Worm (Caenorhabditis elegans) whole organism, early embryonic: ENCODE data around the gene C02E7.6.

Experiments
- B0310.2 ChIP-seq: sonication (generic microtip); optimal IDR thresholded peaks from 2 replicates; lab custom pipeline; 2016; ENCODE audit warnings: mild to moderate bottlenecking, missing genetic modification characterization, missing compliant biosample characterization
- F13C5.2 ChIP-seq: sonication (generic microtip); optimal IDR thresholded peaks from 2 replicates; lab custom pipeline; 2017; ENCODE audit warnings: mild to moderate bottlenecking, missing genetic modification characterization, inconsistent platforms, missing compliant biosample characterization
- aly-1 ChIP-seq: sonication (generic microtip); optimal IDR thresholded peaks from 2 replicates; lab custom pipeline; 2016; ENCODE audit warnings: missing genetic modification characterization, missing compliant biosample characterization
- ama-1 ChIP-seq: fragments of 150-350 bp; optimal IDR thresholded peaks from 2 replicates; lab custom pipeline; 2014
- ceh-13 ChIP-seq: fragments of 200-800 bp; sonication (Bioruptor generic); optimal IDR thresholded peaks from 2 replicates; lab custom pipeline; 2018; ENCODE audit warnings: mild to moderate bottlenecking, missing genetic modification characterization, missing compliant biosample characterization
- ceh-36 ChIP-seq: sonication (generic microtip); optimal IDR thresholded peaks from 2 replicates; lab custom pipeline; 2016; ENCODE audit warnings: missing genetic modification characterization, inconsistent platforms, missing compliant biosample characterization
- ets-7 ChIP-seq: sonication (generic microtip); optimal IDR thresholded peaks from 2 replicates; lab custom pipeline; 2016; ENCODE audit warnings: missing genotype, missing genetic modification characterization, missing compliant biosample characterization
- flt-1 ChIP-seq: fragments of 200-800 bp; sonication (Bioruptor generic); IDR thresholded peaks from 2 replicates; pipeline ENCODE4 v1.3.6; 2022; ENCODE audit warnings: missing genetic modification characterization, missing compliant biosample characterization
- hmbx-1 ChIP-seq: sonication (generic microtip); optimal IDR thresholded peaks from 2 replicates; lab custom pipeline; 2016; ENCODE audit warnings: mild to moderate bottlenecking, missing genetic modification characterization, missing compliant biosample characterization
- hmg-4 ChIP-seq: fragments of 200-800 bp; sonication (Bioruptor generic); optimal IDR thresholded peaks from 2 replicates; lab custom pipeline; 2018; ENCODE audit warnings: mild to moderate bottlenecking, missing genetic modification characterization, missing compliant biosample characterization
- hnd-1 ChIP-seq: sonication (generic microtip); optimal IDR thresholded peaks from 2 replicates; lab custom pipeline; 2016; ENCODE audit warnings: missing genetic modification characterization, missing compliant biosample characterization
- pes-1 ChIP-seq: fragments of 200-800 bp; sonication (Bioruptor generic); IDR thresholded peaks from 2 replicates; pipeline ENCODE4 v1.3.6; 2022; ENCODE audit warnings: missing genetic modification reagents, missing genetic modification characterization, missing compliant biosample characterization
- scrt-1 ChIP-seq: fragments of 200-800 bp; sonication (Bioruptor generic); IDR thresholded peaks from 2 replicates; pipeline ENCODE4 v1.3.6; 2022; ENCODE audit warnings: missing genetic modification characterization, missing compliant biosample characterization
- sea-1 ChIP-seq: fragments of 200-800 bp; sonication (Bioruptor generic); conservative IDR thresholded peaks from 2 replicates; pipeline ENCODE4 v1.3.6; 2022; ENCODE audit warnings: missing genetic modification characterization, missing compliant biosample characterization
- tbx-11 ChIP-seq: fragments of 200-800 bp; sonication (Bioruptor generic); IDR thresholded peaks from 2 replicates; pipeline ENCODE4 v1.3.6; 2022; ENCODE audit warnings: missing genetic modification characterization, missing compliant biosample characterization
- tbx-37 ChIP-seq: fragments of 200-800 bp; sonication (Bioruptor generic); conservative IDR thresholded peaks from 2 replicates; pipeline ENCODE4 v1.3.6; 2022; ENCODE audit warnings: missing genetic modification reagents, missing genetic modification characterization, missing compliant biosample characterization
- tra-4 ChIP-seq: sonication (generic microtip); optimal IDR thresholded peaks from 2 replicates; lab custom pipeline; 2017; ENCODE audit warnings: missing genetic modification characterization, missing compliant biosample characterization

C02E7.6 gene

DNA sequence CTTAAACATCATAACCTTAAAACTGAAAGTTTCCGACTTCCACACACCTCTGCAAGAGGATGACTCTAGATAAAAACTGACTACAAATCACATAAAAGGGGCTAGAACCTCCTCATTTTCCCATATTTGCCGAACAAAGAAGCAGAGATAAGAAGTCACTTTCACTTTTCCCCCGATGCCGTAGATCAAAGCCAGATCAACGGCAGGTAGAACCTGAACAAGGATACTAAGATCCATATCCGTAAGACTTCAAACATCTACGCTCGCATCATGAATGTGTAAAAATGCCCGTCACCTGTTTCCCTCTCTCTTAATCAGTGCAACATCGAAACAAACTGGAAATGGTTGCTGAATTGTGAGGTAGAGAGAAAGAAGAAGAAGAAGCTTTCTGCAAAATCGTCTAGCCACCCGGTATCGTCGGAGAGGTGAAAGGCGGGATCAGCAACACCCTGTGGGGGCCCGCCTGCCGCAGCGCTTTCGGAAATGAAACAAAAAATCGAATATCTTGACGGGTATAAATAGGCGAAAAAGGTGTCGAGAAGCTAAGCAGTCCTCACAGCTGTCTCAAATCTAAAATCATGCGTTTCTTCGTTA lies at the start of gene C02E7.6:
Gene C02E7.6, plus strand, starts transcription at position 544 of the 594 bp plus-strand sequence.
- TF ChIP-seq ceh-36 (no peak), B0310.2 (tag; lab: Kevin White, UChicago) (no peak), F13C5.2 (no peak), hmbx-1 (tag; lab: Kevin White, UChicago) (no peak)

DNA sequence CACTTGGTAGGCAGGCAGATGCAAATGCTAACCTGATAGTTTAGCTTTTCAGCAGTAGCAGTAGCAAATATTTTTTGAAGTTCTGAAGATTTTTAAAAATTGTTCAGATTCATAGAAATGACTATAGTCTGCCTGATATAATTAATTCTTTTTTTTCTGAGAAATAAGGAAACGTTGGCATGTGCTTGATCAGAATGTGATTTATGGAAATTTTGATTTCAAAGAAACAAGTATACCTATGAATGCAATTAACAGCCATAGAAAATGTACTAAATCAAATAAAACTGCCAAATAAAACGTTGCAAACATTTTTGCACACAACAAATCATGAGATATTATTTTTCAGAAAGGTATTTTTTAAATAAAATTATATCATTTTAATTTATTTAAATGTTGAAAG lies 48.4 kb upstream of the C02E7.6 start:
- TF ChIP-seq aly-1 (tag; lab: Kevin White, UChicago) (no peak), B0310.2 (tag; lab: Kevin White, UChicago) (no peak), pes-1 (GFP tag; lab: Robert Waterston, UW) (no peak), ceh-36 (no peak), F13C5.2 (no peak), ets-7 (no peak), ama-1 (lab: Kevin White, UChicago) (no peak), sea-1 (GFP tag; lab: Robert Waterston, UW) (no peak), ceh-13 (no peak), tbx-37 (GFP tag; lab: Robert Waterston, UW) (no peak)

DNA sequence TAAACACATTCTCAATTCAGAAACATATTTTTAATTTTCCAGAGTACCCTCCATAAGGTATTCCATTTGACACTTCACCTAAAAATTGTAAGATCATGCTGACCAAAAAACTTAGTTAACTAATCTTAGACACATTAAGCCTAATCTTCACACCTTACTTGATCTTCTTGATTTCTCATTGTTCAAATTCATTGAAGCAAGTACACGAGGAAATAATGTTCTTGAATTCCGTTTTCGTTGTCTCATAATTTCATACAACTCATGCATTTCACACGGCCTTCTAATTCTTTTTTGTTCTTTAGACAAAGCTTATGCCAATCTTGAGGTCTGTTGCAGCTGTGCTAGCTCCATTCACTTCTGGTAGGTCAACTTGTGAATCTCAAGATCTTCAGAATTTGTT lies 47.0 kb upstream of the C02E7.6 start, which contains the start of gene srd-33:
Gene srd-33, plus strand, starts transcription at position 301 of the 400 bp plus-strand sequence.
- no peak for TF ChIP-seq F13C5.2
- no peak for TF ChIP-seq hmg-4 (GFP tag; lab: Kevin White, UChicago)
- TF ChIP-seq pes-1 (GFP tag; lab: Robert Waterston, UW): no peak
- TF ChIP-seq scrt-1 (GFP tag; lab: Robert Waterston, UW): no peak
- TF ChIP-seq hnd-1 (tag; lab: Kevin White, UChicago): no peak
- no peak for TF ChIP-seq ceh-36
- TF ChIP-seq tbx-11 (GFP tag; lab: Robert Waterston, UW): no peak
- no peak for TF ChIP-seq tbx-37 (GFP tag; lab: Robert Waterston, UW)
- TF ChIP-seq ets-7: no peak
- no peak for TF ChIP-seq sea-1 (GFP tag; lab: Robert Waterston, UW)
- TF ChIP-seq tra-4 (tag; lab: Kevin White, UChicago): no peak
- TF ChIP-seq ceh-13: no peak
- no peak for TF ChIP-seq ama-1 (lab: Kevin White, UChicago)
- no peak for TF ChIP-seq B0310.2 (tag; lab: Kevin White, UChicago)
- TF ChIP-seq flt-1 (GFP tag; lab: Robert Waterston, UW): no peak
- no peak for TF ChIP-seq hmbx-1 (tag; lab: Kevin White, UChicago)

DNA sequence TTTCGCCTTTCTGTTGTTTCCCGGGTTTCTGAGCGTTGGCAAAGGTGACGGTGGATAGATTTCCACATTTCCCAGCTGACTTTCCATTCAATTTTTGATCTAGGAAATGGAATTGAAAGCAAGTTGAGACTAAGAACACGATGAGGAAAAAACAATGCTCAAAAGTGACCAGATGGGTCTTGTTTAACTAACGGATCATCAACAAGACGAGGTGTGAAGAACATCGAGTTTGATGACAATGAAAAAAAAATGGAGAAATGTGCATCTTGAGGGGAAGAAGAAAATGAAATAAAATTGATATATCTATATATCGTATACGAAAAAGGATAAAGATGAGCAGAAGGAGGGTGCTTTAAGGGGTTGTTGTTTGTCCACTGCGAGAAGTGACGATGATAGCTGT lies 41.4 kb upstream of the C02E7.6 start, which contains the start of gene T19H12.6:
Gene T19H12.6, minus strand, starts transcription at position 101 of the 400 bp plus-strand sequence.
- TF ChIP-seq ceh-13 (no peak), aly-1 (tag; lab: Kevin White, UChicago) (no peak), sea-1 (GFP tag; lab: Robert Waterston, UW) (no peak), scrt-1 (GFP tag; lab: Robert Waterston, UW) (no peak)

DNA sequence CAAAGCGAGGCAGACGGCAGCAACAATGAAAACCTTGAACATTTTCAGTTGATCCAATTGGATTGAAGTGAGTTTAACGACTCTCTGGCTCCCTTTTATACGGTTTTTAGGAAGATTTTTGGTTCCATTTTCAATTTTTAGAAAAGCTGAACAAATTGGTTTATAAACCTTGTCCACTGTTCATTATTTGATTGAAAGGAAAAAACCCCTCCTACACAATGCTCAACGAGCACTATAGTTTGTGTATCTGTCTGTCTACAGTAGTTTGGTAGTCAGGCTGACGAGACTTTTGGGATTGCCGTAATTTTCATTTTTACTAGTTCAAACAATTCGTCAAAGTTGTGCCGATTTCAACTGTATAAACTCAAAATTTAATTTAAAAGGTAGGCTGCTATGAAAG lies 39.8 kb upstream of the C02E7.6 start, which contains the start of gene T19H12.15:
Gene T19H12.15, minus strand, starts transcription at position 101 of the 400 bp plus-strand sequence.
- TF ChIP-seq ceh-36 (no peak), scrt-1 (GFP tag; lab: Robert Waterston, UW) (no peak), tra-4 (tag; lab: Kevin White, UChicago) (no peak), hmbx-1 (tag; lab: Kevin White, UChicago) (no peak), hmg-4 (GFP tag; lab: Kevin White, UChicago) (no peak), flt-1 (GFP tag; lab: Robert Waterston, UW) (no peak), F13C5.2 (no peak), aly-1 (tag; lab: Kevin White, UChicago) (no peak)

DNA sequence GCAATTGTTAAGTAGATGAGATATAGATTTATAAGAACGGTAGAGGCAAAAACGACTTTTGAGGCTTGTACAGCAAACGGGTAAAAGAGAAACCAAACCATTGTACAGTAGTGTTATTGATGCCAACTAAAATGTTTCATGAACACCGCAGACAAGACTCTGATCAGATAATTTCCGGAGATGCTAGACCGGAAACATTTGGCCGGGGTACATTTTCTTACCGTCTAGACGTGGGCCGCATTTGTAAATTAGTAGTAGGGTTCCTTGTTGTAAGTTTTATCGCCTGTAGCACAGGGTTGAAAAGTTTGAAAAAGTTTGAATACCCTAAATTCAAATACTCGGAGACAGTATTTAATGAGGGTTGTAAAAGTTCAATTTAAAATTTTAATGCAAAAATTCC lies 37.6 kb upstream of the C02E7.6 start, which contains the start of gene str-32:
Gene str-32, minus strand, starts transcription at position 101 of the 400 bp plus-strand sequence.
- TF ChIP-seq ama-1 (lab: Kevin White, UChicago): no peak
- no peak for TF ChIP-seq ceh-36
- TF ChIP-seq aly-1 (tag; lab: Kevin White, UChicago): no peak
- TF ChIP-seq scrt-1 (GFP tag; lab: Robert Waterston, UW): no peak
- TF ChIP-seq ets-7: no peak
- no peak for TF ChIP-seq flt-1 (GFP tag; lab: Robert Waterston, UW)

DNA sequence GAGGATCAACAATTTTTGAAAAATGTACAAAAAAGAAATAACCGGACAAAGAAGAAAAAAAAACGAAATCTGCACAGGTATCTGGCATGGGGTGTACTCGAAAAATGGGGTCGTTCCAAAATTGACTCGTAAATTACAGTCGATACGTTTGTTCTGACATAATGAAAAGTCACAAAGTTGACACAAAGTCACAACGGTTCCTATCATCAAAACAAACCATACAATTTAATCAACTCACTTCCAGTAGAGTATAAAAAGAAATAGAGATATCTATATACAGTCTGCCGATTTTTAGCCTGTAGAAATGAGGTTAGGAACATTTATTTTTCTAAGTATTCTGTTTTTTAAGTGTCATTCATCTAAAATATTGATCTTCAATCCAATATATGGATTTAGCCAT lies 34.5 kb upstream of the C02E7.6 start, which contains the start of gene T19H12.12:
Gene T19H12.12, plus strand, starts transcription at position 301 of the 400 bp plus-strand sequence.
- TF ChIP-seq ets-7: no peak
- TF ChIP-seq pes-1 (GFP tag; lab: Robert Waterston, UW): no peak
- no peak for TF ChIP-seq tbx-37 (GFP tag; lab: Robert Waterston, UW)
- no peak for TF ChIP-seq flt-1 (GFP tag; lab: Robert Waterston, UW)
- no peak for TF ChIP-seq tbx-11 (GFP tag; lab: Robert Waterston, UW)
- no peak for TF ChIP-seq scrt-1 (GFP tag; lab: Robert Waterston, UW)
- no peak for TF ChIP-seq hnd-1 (tag; lab: Kevin White, UChicago)
- TF ChIP-seq hmg-4 (GFP tag; lab: Kevin White, UChicago): no peak
- no peak for TF ChIP-seq aly-1 (tag; lab: Kevin White, UChicago)
- no peak for TF ChIP-seq ama-1 (lab: Kevin White, UChicago)
- TF ChIP-seq ceh-36: no peak
- TF ChIP-seq B0310.2 (tag; lab: Kevin White, UChicago): no peak
- no peak for TF ChIP-seq F13C5.2
- TF ChIP-seq hmbx-1 (tag; lab: Kevin White, UChicago): no peak
- TF ChIP-seq tra-4 (tag; lab: Kevin White, UChicago): no peak
- TF ChIP-seq ceh-13: no peak

DNA sequence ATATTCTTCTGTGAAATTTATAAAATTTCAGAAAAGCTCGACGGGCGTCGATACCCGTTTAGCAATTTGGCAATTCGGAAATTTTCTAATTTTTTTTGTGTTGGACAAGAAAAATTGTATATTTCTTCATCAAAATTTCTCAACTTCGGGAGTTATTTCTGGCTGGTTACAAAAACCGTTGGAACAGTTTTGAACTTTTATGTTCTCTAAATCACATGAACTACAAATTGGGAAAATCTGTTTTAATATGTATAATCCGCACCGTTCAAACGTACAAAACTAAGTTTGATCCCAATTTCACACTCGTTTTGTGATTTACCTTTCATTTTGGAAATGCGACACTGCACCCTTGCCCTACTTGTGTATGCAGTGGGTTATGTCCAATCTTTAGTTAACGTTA lies 33.6 kb upstream of the C02E7.6 start, which contains the start of gene T19H12.3:
Gene T19H12.3, plus strand, starts transcription at position 301 of the 400 bp plus-strand sequence.
- TF ChIP-seq flt-1 (GFP tag; lab: Robert Waterston, UW) (no peak), sea-1 (GFP tag; lab: Robert Waterston, UW) (no peak), hnd-1 (tag; lab: Kevin White, UChicago) (no peak), aly-1 (tag; lab: Kevin White, UChicago) (no peak), B0310.2 (tag; lab: Kevin White, UChicago) (no peak), F13C5.2 (no peak), scrt-1 (GFP tag; lab: Robert Waterston, UW) (no peak), hmg-4 (GFP tag; lab: Kevin White, UChicago) (no peak), tra-4 (tag; lab: Kevin White, UChicago) (no peak), ets-7 (no peak), tbx-11 (GFP tag; lab: Robert Waterston, UW) (no peak), ceh-36 (no peak), hmbx-1 (tag; lab: Kevin White, UChicago) (no peak), ceh-13 (no peak), ama-1 (lab: Kevin White, UChicago) (no peak), tbx-37 (GFP tag; lab: Robert Waterston, UW) (no peak), pes-1 (GFP tag; lab: Robert Waterston, UW) (no peak)
